Worm (Caenorhabditis elegans): Measurements from ENCODE around the gene hum-6.

The hum-6 gene

ce11 chrX:2344104-2344503, 41.2 kb downstream of the hum-6 start:
- TF ChIP-seq F13H6.1 (tag; optimal IDR thresholded peaks at IDR 0.05) (no peak), ceh-16 (tag; optimal IDR thresholded peaks at IDR 0.05) (no peak), skn-1 (tag; optimal IDR thresholded peaks at IDR 0.05) (no peak), zag-1 (tag; optimal IDR thresholded peaks at IDR 0.05) (no peak), gmeb-1 (tag; optimal IDR thresholded peaks at IDR 0.05) (no peak), unc-39 (tag; optimal IDR thresholded peaks at IDR 0.05) (no peak), sma-3 (GFP tag; optimal IDR thresholded peaks at IDR 0.05) (no peak), fos-1 (tag; optimal IDR thresholded peaks at IDR 0.05) (no peak), mbf-1 (tag; optimal IDR thresholded peaks at IDR 0.05) (no peak)

- TF ChIP-seq dmd-4 (tag; optimal IDR thresholded peaks at IDR 0.05) (no peak), snpc-4 (tag; optimal IDR thresholded peaks at IDR 0.05) (no peak), ZK546.5 (tag; optimal IDR thresholded peaks at IDR 0.05) (no peak), nhr-11 (tag; optimal IDR thresholded peaks at IDR 0.05) (no peak), nhr-23 (tag; optimal IDR thresholded peaks at IDR 0.05) (no peak), sem-4 (tag; optimal IDR thresholded peaks at IDR 0.05) (no peak), alr-1 (tag; optimal IDR thresholded peaks at IDR 0.05) (no peak), elt-3 (tag; optimal IDR thresholded peaks at IDR 0.05) (no peak)
Measured at ce11 chrX:2344666-2345065, 41.8 kb downstream of the hum-6 start, which contains the start of gene nlp-2. TSS of gene nlp-2 (minus strand) at chrX:2344766.

ce11 chrX:2347962-2348361, 45.1 kb downstream of the hum-6 start:
- TF ChIP-seq nhr-129 (tag; optimal IDR thresholded peaks at IDR 0.05) (peak; percentile 63), R02D3.7 (tag; optimal IDR thresholded peaks at IDR 0.05) (no peak)

- TF ChIP-seq blmp-1 (tag; optimal IDR thresholded peaks at IDR 0.05; ENCODE audit: insufficient read depth) (no peak), sma-3 (GFP tag; optimal IDR thresholded peaks at IDR 0.05) (no peak), R02D3.7 (tag; optimal IDR thresholded peaks at IDR 0.05) (no peak), nhr-23 (tag; optimal IDR thresholded peaks at IDR 0.05) (no peak), lin-39 (tag; optimal IDR thresholded peaks at IDR 0.05) (no peak), unc-55 (GFP tag; optimal IDR thresholded peaks at IDR 0.05) (no peak), sem-4 (tag; optimal IDR thresholded peaks at IDR 0.05) (no peak), unc-62 (GFP tag; optimal IDR thresholded peaks at IDR 0.05) (no peak), skn-1 (tag; optimal IDR thresholded peaks at IDR 0.05) (no peak), alr-1 (tag; optimal IDR thresholded peaks at IDR 0.05) (no peak), ztf-1 (GFP tag; conservative IDR thresholded peaks at IDR 0.05) (no peak), crh-2 (tag; optimal IDR thresholded peaks at IDR 0.05) (no peak), peb-1 (tag; optimal IDR thresholded peaks at IDR 0.05) (no peak), nhr-11 (tag; optimal IDR thresholded peaks at IDR 0.05) (no peak), ztf-4 (tag; optimal IDR thresholded peaks at IDR 0.05) (no peak), snpc-4 (tag; optimal IDR thresholded peaks at IDR 0.05) (no peak), nhr-237 (tag; optimal IDR thresholded peaks at IDR 0.05) (no peak), ama-1 (optimal IDR thresholded peaks at IDR 0.05) (no peak)
Measured at ce11 chrX:2352929-2353328, 50.0 kb downstream of the hum-6 start.

- TF ChIP-seq nhr-10 (tag; optimal IDR thresholded peaks at IDR 0.05) (no peak), peb-1 (tag; optimal IDR thresholded peaks at IDR 0.05) (no peak), nhr-11 (tag; optimal IDR thresholded peaks at IDR 0.05) (no peak), nhr-25 (tag; optimal IDR thresholded peaks at IDR 0.05) (no peak), lin-39 (tag; optimal IDR thresholded peaks at IDR 0.05) (no peak), C34F6.9 (tag; optimal IDR thresholded peaks at IDR 0.05) (no peak), mab-5 (tag; optimal IDR thresholded peaks at IDR 0.05) (no peak), alr-1 (tag; optimal IDR thresholded peaks at IDR 0.05) (no peak), elt-3 (tag; optimal IDR thresholded peaks at IDR 0.05) (no peak), aly-2 (tag; optimal IDR thresholded peaks at IDR 0.05) (no peak), sma-3 (GFP tag; optimal IDR thresholded peaks at IDR 0.05) (no peak), nhr-77 (tag; optimal IDR thresholded peaks at IDR 0.05) (no peak), crh-2 (tag; optimal IDR thresholded peaks at IDR 0.05) (no peak), unc-39 (tag; optimal IDR thresholded peaks at IDR 0.05) (no peak), nhr-12 (tag; optimal IDR thresholded peaks at IDR 0.05) (no peak), ZK546.5 (tag; optimal IDR thresholded peaks at IDR 0.05) (no peak)
Measured at ce11 chrX:2359797-2360196, 56.9 kb downstream of the hum-6 start, which contains the start of gene lgc-40. TSS of gene lgc-40 (plus strand) at chrX:2360097.

All from whole organism, L2 larva.